Worm (Caenorhabditis elegans): ENCODE results near the gene mdt-9.

DNA sequence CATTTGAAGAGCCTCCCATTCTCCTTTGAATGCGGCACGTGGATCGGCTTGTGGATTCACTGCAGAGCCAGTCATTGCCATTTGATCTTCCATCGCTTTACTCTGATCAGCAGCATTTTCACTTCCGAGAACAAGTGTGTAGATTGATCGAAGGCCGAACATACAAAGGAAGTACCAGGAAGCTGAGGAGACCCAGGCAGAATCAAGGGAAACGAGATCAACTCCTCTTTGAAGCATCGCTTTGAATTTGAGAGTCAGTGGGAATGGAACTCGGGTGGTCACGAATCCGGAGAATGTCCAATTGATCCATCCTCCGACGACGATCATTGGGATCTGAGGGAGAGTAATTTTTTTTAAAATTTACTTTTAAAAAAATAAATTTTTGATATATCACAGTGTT lies 5.7 kb upstream of the mdt-9 start:
- TF ChIP-seq hmbx-1 (tag; optimal IDR thresholded peaks at IDR 0.05), result no peak
- TF ChIP-seq scrt-1 (GFP tag; IDR thresholded peaks at IDR 0.05), result no peak
- TF ChIP-seq flt-1 (GFP tag; IDR thresholded peaks at IDR 0.05), result no peak
- TF ChIP-seq ama-1 (optimal IDR thresholded peaks at IDR 0.05), result peak; percentile 28
- no peak for TF ChIP-seq ceh-13 (GFP tag; optimal IDR thresholded peaks at IDR 0.05)
- no peak for TF ChIP-seq B0310.2 (tag; optimal IDR thresholded peaks at IDR 0.05)
- no peak for TF ChIP-seq tbx-11 (GFP tag; IDR thresholded peaks at IDR 0.05)
- TF ChIP-seq tra-4 (tag; optimal IDR thresholded peaks at IDR 0.05), result no peak
